Worm (Caenorhabditis elegans) whole organism, L4 larva: ENCODE data around the gene R10D12.1.

Experiments used
- Y48G9A.11 ChIP-seq: fragments of 200-800 bp; sonication (Bioruptor generic); IDR thresholded peaks from 2 replicates; pipeline ENCODE4 v1.3.6; 2022; ENCODE audit warnings: missing genetic modification reagents, missing genetic modification characterization, missing compliant biosample characterization
- ama-1 ChIP-seq: fragments of 150-350 bp; optimal IDR thresholded peaks from 2 replicates; lab custom pipeline; 2014; ENCODE audit warnings: inconsistent platforms, mixed read lengths
- pqm-1 ChIP-seq: sonication (generic microtip); optimal IDR thresholded peaks from 2 replicates; lab custom pipeline; 2017; ENCODE audit warnings: missing biosample characterization, missing genetic modification characterization

ce11 chrV:13935423-13935822 is 978 bp upstream of the R10D12.1 start:
- no peak for TF ChIP-seq Y48G9A.11
- no peak for TF ChIP-seq ama-1 (lab: Kevin White, UChicago)
- TF ChIP-seq pqm-1 (tag; lab: Kevin White, UChicago), result no peak
